Fruit fly (Drosophila melanogaster): ENCODE measurements around the gene CG12093.

DNA sequence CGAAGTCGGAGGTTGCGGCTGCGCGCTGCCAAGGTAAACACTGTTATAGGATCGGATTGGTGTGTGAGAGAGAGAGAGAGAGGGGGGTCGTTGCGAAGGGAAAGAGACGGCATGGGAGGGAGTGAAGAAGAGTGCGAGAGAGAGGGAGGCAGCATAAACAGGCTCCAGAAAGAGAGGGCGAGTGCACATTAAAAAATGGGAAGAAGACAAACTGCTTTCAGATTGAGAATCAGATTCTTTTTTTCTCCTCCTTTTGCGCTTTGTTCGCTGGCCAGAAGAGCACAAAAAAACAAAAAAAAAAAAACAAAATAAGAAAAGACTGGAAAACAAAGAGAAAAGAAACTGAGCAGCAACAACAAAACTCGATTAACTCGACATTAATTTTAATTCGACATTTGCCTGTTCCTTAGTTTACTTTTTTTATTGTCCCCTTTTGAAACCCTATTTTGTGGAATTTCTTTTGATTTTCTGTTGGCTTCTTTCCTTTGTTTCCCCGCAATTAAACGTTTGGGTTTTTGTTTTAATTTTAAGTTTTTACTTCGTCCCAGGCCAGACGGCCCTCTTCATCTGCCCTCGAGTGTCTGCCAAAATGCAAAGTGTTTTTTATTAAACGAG lies 34.6 kb upstream of the CG12093 start:
- TF ChIP-seq CG4496 (GFP tag; IDR thresholded peaks at IDR 0.05): peak; percentile 79; the same call in 2 of the 3 replicates
- no peak for TF ChIP-seq CG32121 (GFP tag; IDR thresholded peaks at IDR 0.05)
- TF ChIP-seq EcR (GFP tag; optimal IDR thresholded peaks at IDR 0.05): peak; percentile 98
- TF ChIP-seq CG34367 (tag; optimal IDR thresholded peaks at IDR 0.05): peak; percentile 84
- peak; percentile 57 for TF ChIP-seq CG9948 (tag; optimal IDR thresholded peaks at IDR 0.05)
- no peak for TF ChIP-seq CG10348 (GFP tag; IDR thresholded peaks at IDR 0.05)
- TF ChIP-seq Snoo (tag; optimal IDR thresholded peaks at IDR 0.05): peak; percentile 60
- no peak for TF ChIP-seq rn (GFP tag; IDR thresholded peaks at IDR 0.05)
